Comparison of ENCODE assay signal across 1 worm cellular context in the genomic region with DNA sequence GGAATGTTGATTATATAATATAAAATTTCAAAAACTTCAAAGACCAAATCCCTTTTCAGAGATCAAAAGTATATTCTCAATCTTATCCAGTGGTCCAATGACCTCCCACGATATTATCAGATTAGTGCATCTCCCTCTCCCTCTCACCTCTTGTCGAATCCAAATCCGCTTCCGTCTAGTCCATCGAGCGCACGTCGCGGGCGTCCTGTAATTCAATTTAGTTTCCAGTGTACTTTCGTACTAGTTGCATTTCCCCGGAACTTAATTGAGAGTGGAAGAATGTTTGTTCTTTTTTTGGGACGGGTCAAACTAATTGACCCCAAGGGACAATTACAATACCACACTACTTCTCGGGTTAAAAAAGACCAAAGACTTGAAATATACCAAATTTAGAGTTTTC.
A peak's percentile ranks its signal among the peaks of the same experiment; 100 is the strongest.
TF ChIP-seq lines count a peak whose summit lies in the region.

No protein-coding gene starts in this region.

TF ChIP-seq in whole organism, L1 larva, 84 proteins besides CTCF, POLR2A, EP300 and RAD21 (continued from another document):
- no peak for TF ChIP-seq ceh-82 (tag; optimal IDR thresholded peaks at IDR 0.05; lab: Kevin White, UChicago)
- no peak for TF ChIP-seq tlp-1 (tag; optimal IDR thresholded peaks at IDR 0.05; lab: Kevin White, UChicago)
- no peak for TF ChIP-seq rnt-1 (tag; optimal IDR thresholded peaks at IDR 0.05; lab: Kevin White, UChicago)
- no peak for TF ChIP-seq nhr-85 (tag; lab: Kevin White, UChicago)
- no peak for TF ChIP-seq unc-62 (GFP tag; optimal IDR thresholded peaks at IDR 0.05; lab: Kevin White, UChicago)
- TF ChIP-seq fkh-10 (GFP tag; optimal IDR thresholded peaks at IDR 0.05; lab: Kevin White, UChicago): peak; percentile 13
- TF ChIP-seq ztf-11 (tag; optimal IDR thresholded peaks at IDR 0.05; lab: Kevin White, UChicago): no peak
- peak; percentile 69 for TF ChIP-seq lin-14 (GFP tag; optimal IDR thresholded peaks at IDR 0.05; lab: Kevin White, UChicago)
